Worm (Caenorhabditis elegans): ENCODE data around the gene scl-2.

ce11 chrIV:13071445-13071844 is 13.9 kb downstream of the scl-2 start, which contains the start of gene scl-8:
- TF ChIP-seq tab-1 (GFP tag; IDR thresholded peaks at IDR 0.05) = no peak
- TF ChIP-seq med-1 (GFP tag; optimal IDR thresholded peaks at IDR 0.05; ENCODE audit: insufficient read depth) = no peak
- TF ChIP-seq ztf-29 (GFP tag; IDR thresholded peaks at IDR 0.05) = no peak
